Fruit fly (Drosophila melanogaster): ENCODE data around the gene Eaf6.

The Eaf6 gene

DNA sequence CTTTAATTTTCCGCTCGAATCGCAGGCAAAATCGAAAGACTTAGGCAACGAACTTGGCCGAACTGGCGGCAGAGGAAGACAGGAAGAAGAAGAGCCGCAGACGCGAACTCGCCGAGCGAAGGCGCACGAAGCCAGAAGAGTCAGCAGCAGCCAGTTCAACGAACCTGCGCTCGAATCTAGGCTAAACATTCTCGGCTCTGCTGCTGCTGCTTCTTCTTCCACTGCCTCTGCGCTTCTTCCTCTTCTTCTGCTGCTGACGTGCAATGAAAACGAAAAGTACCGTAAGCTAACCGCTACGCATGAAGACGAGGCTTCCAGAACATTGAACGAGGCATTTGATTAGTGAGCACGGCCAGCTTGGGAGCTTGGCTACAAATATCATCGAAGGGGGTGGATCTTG, 8.4 kb upstream of the Eaf6 start:
- TF ChIP-seq psq (GFP tag; optimal IDR thresholded peaks at IDR 0.05) (peak; percentile 12), sage (GFP tag; optimal IDR thresholded peaks at IDR 0.05) (no peak)

DNA sequence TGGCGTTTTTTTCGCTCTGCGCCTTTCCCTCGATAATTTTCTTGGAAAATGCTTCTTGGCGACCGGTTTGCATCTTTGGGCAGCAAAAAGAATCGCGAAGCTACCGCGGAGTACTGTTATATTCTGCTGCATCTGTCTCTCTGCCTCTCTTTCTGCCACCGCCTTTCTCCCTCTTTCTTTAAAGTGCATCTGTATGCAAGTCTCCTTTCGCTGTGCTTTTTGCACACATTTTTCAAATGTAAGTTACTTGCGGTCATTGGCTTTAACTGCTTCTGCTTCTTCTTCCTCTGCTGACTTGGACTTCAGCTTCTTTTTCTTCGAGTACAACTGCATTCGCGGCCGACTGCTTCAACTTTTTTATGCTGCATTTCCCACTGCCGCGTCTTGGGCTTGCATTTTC, 7.6 kb upstream of the Eaf6 start:
- no peak for TF ChIP-seq CrebA (GFP tag; optimal IDR thresholded peaks at IDR 0.05; ENCODE audit: borderline replicate concordance)
- TF ChIP-seq tai (GFP tag; optimal IDR thresholded peaks at IDR 0.05): no peak
- no peak for TF ChIP-seq Rel (GFP tag; optimal IDR thresholded peaks at IDR 0.05)
- no peak for TF ChIP-seq Rel (tag; optimal IDR thresholded peaks at IDR 0.05)
- peak; percentile 20 for TF ChIP-seq psq (GFP tag; optimal IDR thresholded peaks at IDR 0.05)
- no peak for TF ChIP-seq dl (GFP tag; optimal IDR thresholded peaks at IDR 0.05; ENCODE audit: insufficient read depth in 1 of 2, partially characterized antibody in 2 of 2)
- TF ChIP-seq CG9705 (GFP tag; optimal IDR thresholded peaks at IDR 0.05): no peak

DNA sequence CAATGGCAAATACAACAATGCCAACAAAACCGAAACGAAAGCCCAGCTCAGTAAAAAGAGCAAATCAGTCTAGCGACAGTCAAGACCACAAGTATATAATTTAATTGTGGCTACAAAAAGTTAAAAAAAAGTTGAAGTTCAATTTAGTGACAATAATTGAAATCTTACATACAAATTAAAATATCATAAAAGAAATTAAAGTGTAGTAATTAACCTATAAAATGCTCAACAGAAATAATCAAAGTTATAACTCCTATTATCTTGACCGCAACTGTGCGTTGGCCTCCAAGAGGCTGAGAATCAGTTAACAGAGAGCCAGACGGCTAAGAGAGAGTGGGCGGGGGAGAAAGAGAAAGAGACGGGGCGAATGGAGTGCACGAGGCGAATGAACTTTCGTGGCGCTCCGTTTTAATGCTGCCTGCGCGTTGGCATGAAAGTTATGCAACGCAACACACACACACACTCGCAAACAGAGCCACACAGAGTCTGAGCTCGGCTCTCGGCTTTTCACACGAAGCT, 3.7 kb upstream of the Eaf6 start:
- TF ChIP-seq woc (GFP tag; optimal IDR thresholded peaks at IDR 0.05): peak; percentile 84
- peak; percentile 91 for TF ChIP-seq h (GFP tag; optimal IDR thresholded peaks at IDR 0.05)
- peak in 1 of 2 experiments; percentile 88 for TF ChIP-seq foxo (GFP tag; optimal IDR thresholded peaks at IDR 0.05)
- TF ChIP-seq Jra (GFP tag; optimal IDR thresholded peaks at IDR 0.05): peak; percentile 68
- TF ChIP-seq Dfd (GFP tag; optimal IDR thresholded peaks at IDR 0.05): no peak
- peak; percentile 33 for TF ChIP-seq sv (GFP tag; optimal IDR thresholded peaks at IDR 0.05)
- TF ChIP-seq Dif (GFP tag; optimal IDR thresholded peaks at IDR 0.05; ENCODE audit: partially characterized antibody): no peak
- no peak for TF ChIP-seq pan (optimal IDR thresholded peaks at IDR 0.05)
- no peak for TF ChIP-seq Myc (optimal IDR thresholded peaks at IDR 0.05)
- TF ChIP-seq usp (GFP tag; optimal IDR thresholded peaks at IDR 0.05): no peak
- TF ChIP-seq Abd-B (GFP tag; optimal IDR thresholded peaks at IDR 0.05): no peak
- no peak for TF ChIP-seq lola (GFP tag; optimal IDR thresholded peaks at IDR 0.05)
- peak; percentile 80 for TF ChIP-seq sage (GFP tag; optimal IDR thresholded peaks at IDR 0.05)
- TF ChIP-seq HLH106 (tag; optimal IDR thresholded peaks at IDR 0.05): peak; percentile 94
- TF ChIP-seq dl (GFP tag; optimal IDR thresholded peaks at IDR 0.05; ENCODE audit: insufficient read depth in 1 of 2, partially characterized antibody in 2 of 2): peak in 1 of 2 experiments; percentile 27
- TF ChIP-seq Hnf4 (GFP tag; optimal IDR thresholded peaks at IDR 0.05): peak; percentile 84
- no peak for TF ChIP-seq Hr83 (GFP tag; optimal IDR thresholded peaks at IDR 0.05; ENCODE audit: poor library complexity, severe bottlenecking)
- peak; percentile 96 for TF ChIP-seq Sp1 (GFP tag; optimal IDR thresholded peaks at IDR 0.05)
- peak; percentile 60 for TF ChIP-seq CrebA (GFP tag; optimal IDR thresholded peaks at IDR 0.05; ENCODE audit: borderline replicate concordance)
- no peak for TF ChIP-seq jim (GFP tag; optimal IDR thresholded peaks at IDR 0.05)
- TF ChIP-seq Vsx2 (GFP tag; optimal IDR thresholded peaks at IDR 0.05; ENCODE audit: partially characterized antibody): no peak
- peak; percentile 82 for TF ChIP-seq dmrt93B (GFP tag; optimal IDR thresholded peaks at IDR 0.05)
- TF ChIP-seq br (GFP tag; optimal IDR thresholded peaks at IDR 0.05): peak; percentile 90
- peak; percentile 88 for TF ChIP-seq ey (GFP tag; optimal IDR thresholded peaks at IDR 0.05)
- TF ChIP-seq CG32264 (GFP tag; optimal IDR thresholded peaks at IDR 0.05): peak; percentile 77
- TF ChIP-seq rgr (GFP tag; optimal IDR thresholded peaks at IDR 0.05): peak; percentile 85
- TF ChIP-seq N (GFP tag; optimal IDR thresholded peaks at IDR 0.05): no peak
- peak; percentile 90 for TF ChIP-seq brk (GFP tag; optimal IDR thresholded peaks at IDR 0.05)
- TF ChIP-seq tai (GFP tag; optimal IDR thresholded peaks at IDR 0.05): peak; percentile 67
- peak; percentile 21 for TF ChIP-seq GATAd (GFP tag; optimal IDR thresholded peaks at IDR 0.05)
- peak; percentile 18 for TF ChIP-seq dsf (GFP tag; optimal IDR thresholded peaks at IDR 0.05; ENCODE audit: borderline replicate concordance)
- no peak for TF ChIP-seq Mio (GFP tag; optimal IDR thresholded peaks at IDR 0.05)
- peak; percentile 84 for TF ChIP-seq Rel (GFP tag; optimal IDR thresholded peaks at IDR 0.05)
- TF ChIP-seq Rel (tag; optimal IDR thresholded peaks at IDR 0.05): peak; percentile 71
- TF ChIP-seq psq (GFP tag; optimal IDR thresholded peaks at IDR 0.05): peak; percentile 91
- peak; percentile 82 for TF ChIP-seq CG9705 (GFP tag; optimal IDR thresholded peaks at IDR 0.05)
- no peak for TF ChIP-seq Hr78 (GFP tag; optimal IDR thresholded peaks at IDR 0.05)
- peak; percentile 91 for TF ChIP-seq OdsH (GFP tag; optimal IDR thresholded peaks at IDR 0.05)
- peak; percentile 93 for TF ChIP-seq fru (GFP tag; optimal IDR thresholded peaks at IDR 0.05)
